Worm (Caenorhabditis elegans) whole organism, mixed stage, embryonic: ENCODE data around the gene srh-206.

Source experiments
- bed-3 ChIP-seq: fragments of 200-800 bp; sonication (Bioruptor generic); optimal IDR thresholded peaks from 3 replicates; lab custom pipeline; 2018; ENCODE audit warnings: mild to moderate bottlenecking, missing genetic modification characterization, moderate library complexity, missing compliant biosample characterization
- blmp-1 ChIP-seq: fragments of 150-350 bp; optimal IDR thresholded peaks from 2 replicates; lab custom pipeline; 2014; ENCODE audit warnings: missing biosample characterization, missing genetic modification characterization
- ceh-39 ChIP-seq: fragments of 150-350 bp; optimal IDR thresholded peaks from 2 replicates; lab custom pipeline; 2014; ENCODE audit warnings: missing biosample characterization, missing genetic modification characterization
- ceh-43 ChIP-seq: fragments of 200-800 bp; sonication (Bioruptor generic); optimal IDR thresholded peaks from 2 replicates; lab custom pipeline; 2018; ENCODE audit warnings: mild to moderate bottlenecking, missing genetic modification characterization, moderate library complexity, missing compliant biosample characterization
- ceh-83 ChIP-seq: fragments of 200-800 bp; sonication (Bioruptor generic); optimal IDR thresholded peaks from 2 replicates; lab custom pipeline; 2018; ENCODE audit warnings: mild to moderate bottlenecking, missing genetic modification characterization, missing compliant biosample characterization
- ces-1 ChIP-seq: fragments of 150-350 bp; optimal IDR thresholded peaks from 2 replicates; lab custom pipeline; 2014; ENCODE audit warnings: missing biosample characterization, missing genetic modification reagents, missing genetic modification characterization
- cnd-1 ChIP-seq: fragments of 200-800 bp; sonication (Bioruptor generic); optimal IDR thresholded peaks from 2 replicates; lab custom pipeline; 2018; ENCODE audit warnings: mild to moderate bottlenecking, missing genetic modification characterization, missing compliant biosample characterization
- drap-1 ChIP-seq: fragments of 200-800 bp; sonication (Bioruptor generic); optimal IDR thresholded peaks from 3 replicates; lab custom pipeline; 2018; ENCODE audit warnings: mild to moderate bottlenecking, missing genetic modification characterization, missing compliant biosample characterization
- elt-1 ChIP-seq: sonication (generic microtip); optimal IDR thresholded peaks from 2 replicates; lab custom pipeline; 2017; ENCODE audit warnings: missing genetic modification characterization, mild to moderate bottlenecking, missing compliant biosample characterization, antibody characterized with exemption, moderate library complexity, borderline replicate concordance; ENCODE audit not compliant: insufficient read depth
- elt-3 ChIP-seq: fragments of 150-350 bp; optimal IDR thresholded peaks from 2 replicates; lab custom pipeline; 2014; ENCODE audit warnings: missing biosample characterization, missing genetic modification characterization
- flh-1 ChIP-seq: fragments of 200-800 bp; sonication (Bioruptor generic); optimal IDR thresholded peaks from 2 replicates; lab custom pipeline; 2018; ENCODE audit warnings: mild to moderate bottlenecking, missing genetic modification characterization, moderate library complexity, missing compliant biosample characterization
- ham-2 ChIP-seq: fragments of 200-800 bp; sonication (Bioruptor generic); optimal IDR thresholded peaks from 2 replicates; lab custom pipeline; 2018; ENCODE audit warnings: mild to moderate bottlenecking, missing genetic modification characterization, missing compliant biosample characterization
- hlh-1 ChIP-seq: fragments of 150-350 bp; optimal IDR thresholded peaks from 2 replicates; lab custom pipeline; 2014; ENCODE audit warnings: missing biosample characterization, missing genetic modification reagents, missing genetic modification characterization
- lin-13 ChIP-seq: fragments of 150-350 bp; optimal IDR thresholded peaks from 2 replicates; lab custom pipeline; 2014; ENCODE audit warnings: missing biosample characterization, missing genetic modification characterization
- lin-32 ChIP-seq: fragments of 200-800 bp; sonication (Bioruptor generic); optimal IDR thresholded peaks from 2 replicates; lab custom pipeline; 2018; ENCODE audit warnings: mild to moderate bottlenecking, missing genetic modification characterization, missing compliant biosample characterization
- lsy-2 ChIP-seq: fragments of 150-350 bp; optimal IDR thresholded peaks from 2 replicates; lab custom pipeline; 2014; ENCODE audit warnings: missing biosample characterization, missing genetic modification characterization
- mab-5 ChIP-seq: fragments of 150-350 bp; optimal IDR thresholded peaks from 2 replicates; lab custom pipeline; 2014; ENCODE audit warnings: missing biosample characterization, missing genetic modification characterization
- mep-1 ChIP-seq: fragments of 150-350 bp; optimal IDR thresholded peaks from 2 replicates; lab custom pipeline; 2017; ENCODE audit warnings: missing biosample characterization, missing genetic modification reagents, missing genetic modification characterization, inconsistent platforms
- mls-2 ChIP-seq: sonication (generic microtip); optimal IDR thresholded peaks from 2 replicates; lab custom pipeline; 2016; ENCODE audit warnings: mild to moderate bottlenecking, missing genetic modification characterization, moderate library complexity, missing compliant biosample characterization
- nhr-12 ChIP-seq: fragments of 150-350 bp; optimal IDR thresholded peaks from 2 replicates; lab custom pipeline; 2014; ENCODE audit warnings: missing biosample characterization, missing genetic modification characterization
- nhr-2 ChIP-seq: fragments of 150-350 bp; optimal IDR thresholded peaks from 2 replicates; lab custom pipeline; 2014; ENCODE audit warnings: missing biosample characterization, missing genetic modification characterization
- nhr-237 ChIP-seq: fragments of 150-350 bp; optimal IDR thresholded peaks from 2 replicates; lab custom pipeline; 2014; ENCODE audit warnings: missing biosample characterization, missing genetic modification characterization
- nhr-28 ChIP-seq: fragments of 150-350 bp; optimal IDR thresholded peaks from 2 replicates; lab custom pipeline; 2014; ENCODE audit warnings: missing biosample characterization, missing genetic modification characterization
- nhr-76 ChIP-seq: sonication (generic microtip); optimal IDR thresholded peaks from 2 replicates; lab custom pipeline; 2017; ENCODE audit warnings: missing biosample characterization, missing genetic modification characterization
- pha-4 ChIP-seq: fragments of 150-350 bp; optimal IDR thresholded peaks from 2 replicates; lab custom pipeline; 2018; ENCODE audit warnings: missing biosample characterization, missing genetic modification reagents, missing genetic modification characterization
- sem-2 ChIP-seq: fragments of 200-800 bp; sonication (Bioruptor generic); optimal IDR thresholded peaks from 2 replicates; lab custom pipeline; 2018; ENCODE audit warnings: mild to moderate bottlenecking, missing genetic modification characterization, missing compliant biosample characterization
- snpc-4 ChIP-seq: fragments of 150-350 bp; optimal IDR thresholded peaks from 2 replicates; lab custom pipeline; 2014; ENCODE audit warnings: missing biosample characterization, missing genetic modification characterization
- sptf-1 ChIP-seq: sonication (generic microtip); optimal IDR thresholded peaks from 2 replicates; lab custom pipeline; 2017; ENCODE audit warnings: mild to moderate bottlenecking, missing genetic modification characterization, moderate library complexity, missing compliant biosample characterization
- unc-120 ChIP-seq: sonication (generic microtip); optimal IDR thresholded peaks from 2 replicates; lab custom pipeline; 2017; ENCODE audit warnings: missing genetic modification characterization, missing compliant biosample characterization; ENCODE audit not compliant: poor library complexity, severe bottlenecking
- unc-39 ChIP-seq: fragments of 150-350 bp; optimal IDR thresholded peaks from 2 replicates; lab custom pipeline; 2014; ENCODE audit warnings: missing biosample characterization, missing genetic modification characterization
- unc-62 ChIP-seq: fragments of 150-350 bp; optimal IDR thresholded peaks from 2 replicates; lab custom pipeline; 2014; ENCODE audit warnings: missing biosample characterization, missing genetic modification reagents, missing genetic modification characterization
- zip-8 ChIP-seq: fragments of 150-350 bp; optimal IDR thresholded peaks from 2 replicates; lab custom pipeline; 2014; ENCODE audit warnings: missing biosample characterization, missing genetic modification characterization
- ztf-11 ChIP-seq: fragments of 150-350 bp; optimal IDR thresholded peaks from 2 replicates; lab custom pipeline; 2014; ENCODE audit warnings: missing biosample characterization, missing genetic modification characterization

The srh-206 gene

DNA sequence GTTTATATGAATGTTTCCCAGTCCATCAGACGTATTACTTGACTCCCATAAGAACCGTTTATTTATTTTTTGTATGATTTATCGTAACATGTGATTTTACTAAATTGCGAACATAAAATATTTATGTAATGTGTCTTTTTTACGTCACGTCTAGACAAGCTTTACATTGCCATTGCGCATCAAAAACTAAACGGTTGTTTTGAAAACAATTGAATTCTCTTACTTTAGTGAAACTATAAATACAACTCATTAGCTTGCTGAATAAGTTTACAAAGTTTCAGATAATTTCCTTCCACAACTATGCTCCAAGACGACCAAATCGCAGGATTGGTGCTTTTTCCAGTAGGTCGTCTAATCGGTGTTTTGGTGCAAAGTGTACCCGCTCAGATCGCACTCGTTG is 20.3 kb upstream of the srh-206 start, which contains the start of gene srx-54:
TSS of gene srx-54 (plus strand) at position 301 of the 400 bp plus-strand sequence.
- no peak for TF ChIP-seq unc-62
- no peak for TF ChIP-seq lin-13 (tag; lab: Kevin White, UChicago)
- no peak for TF ChIP-seq elt-1 (tag; lab: Kevin White, UChicago)
- TF ChIP-seq sem-2 (GFP tag; lab: Kevin White, UChicago): no peak
- no peak for TF ChIP-seq sptf-1
- no peak for TF ChIP-seq lin-32 (GFP tag; lab: Kevin White, UChicago)
- no peak for TF ChIP-seq nhr-237 (tag; lab: Kevin White, UChicago)
- TF ChIP-seq mab-5 (tag; lab: Kevin White, UChicago): no peak
- no peak for TF ChIP-seq snpc-4 (tag; lab: Kevin White, UChicago)
- TF ChIP-seq ham-2 (GFP tag; lab: Kevin White, UChicago): no peak
- no peak for TF ChIP-seq unc-120 (tag; lab: Kevin White, UChicago)

- TF ChIP-seq lin-32 (GFP tag; lab: Kevin White, UChicago) (no peak), elt-1 (tag; lab: Kevin White, UChicago) (no peak), nhr-12 (tag; lab: Kevin White, UChicago) (no peak), ceh-83 (GFP tag; lab: Kevin White, UChicago) (no peak), flh-1 (GFP tag; lab: Kevin White, UChicago) (no peak), mep-1 (tag; lab: Kevin White, UChicago) (no peak), ces-1 (GFP tag; lab: Kevin White, UChicago) (no peak), unc-62 (no peak), mls-2 (no peak), cnd-1 (tag; lab: Kevin White, UChicago) (no peak)
These were observed 18.7 kb upstream of the srh-206 start for ce11 chrV:16973338-16973737.

DNA sequence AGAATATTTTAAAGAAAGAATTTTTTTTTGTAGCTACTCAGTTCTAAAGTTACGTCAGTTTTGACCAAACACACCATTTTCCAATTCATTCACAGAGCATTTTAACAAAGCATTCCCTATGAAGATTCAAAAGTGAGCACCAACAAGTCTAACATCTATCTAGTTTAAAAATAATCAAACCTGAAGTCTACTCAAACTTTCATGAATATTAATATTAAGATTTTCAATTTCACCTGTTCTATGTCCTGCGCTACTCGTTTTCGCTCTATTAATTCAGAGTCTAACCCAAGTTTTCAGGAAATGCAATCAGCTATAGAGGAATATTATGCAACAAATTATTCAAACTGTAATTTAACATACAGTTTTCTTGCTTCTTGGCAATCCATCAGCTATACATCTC is 17.5 kb upstream of the srh-206 start, which contains the start of gene srh-119:
TSS of gene srh-119 (plus strand) at position 301 of the 400 bp plus-strand sequence.
- TF ChIP-seq hlh-1 (tag; lab: Kevin White, UChicago) (no peak), ham-2 (GFP tag; lab: Kevin White, UChicago) (no peak), zip-8 (tag; lab: Kevin White, UChicago) (no peak), nhr-28 (tag; lab: Kevin White, UChicago) (no peak), ceh-43 (GFP tag; lab: Kevin White, UChicago) (no peak), ceh-39 (tag; lab: Kevin White, UChicago) (no peak), nhr-12 (tag; lab: Kevin White, UChicago) (no peak), pha-4 (tag; lab: Kevin White, UChicago) (no peak), snpc-4 (tag; lab: Kevin White, UChicago) (no peak), unc-120 (tag; lab: Kevin White, UChicago) (no peak), unc-39 (tag; lab: Kevin White, UChicago) (no peak)

ce11 chrV:16966636-16967035 is 12.0 kb upstream of the srh-206 start, which contains the start of gene fbxa-90:
Gene fbxa-90 (plus strand): TSS chrV:16966814.
- no peak for TF ChIP-seq blmp-1 (tag; lab: Kevin White, UChicago)
- TF ChIP-seq lin-13 (tag; lab: Kevin White, UChicago): no peak
- no peak for TF ChIP-seq unc-62
- no peak for TF ChIP-seq mls-2
- no peak for TF ChIP-seq drap-1 (GFP tag; lab: Kevin White, UChicago)
- TF ChIP-seq hlh-1 (tag; lab: Kevin White, UChicago): no peak
- no peak for TF ChIP-seq nhr-12 (tag; lab: Kevin White, UChicago)
- TF ChIP-seq mab-5 (tag; lab: Kevin White, UChicago): no peak
- no peak for TF ChIP-seq ceh-39 (tag; lab: Kevin White, UChicago)

ce11 chrV:16965655-16966054 is 11.0 kb upstream of the srh-206 start, which contains the start of gene efl-1:
Gene efl-1 (minus strand): TSS chrV:16965675.
- no peak for TF ChIP-seq zip-8 (tag; lab: Kevin White, UChicago)
- TF ChIP-seq flh-1 (GFP tag; lab: Kevin White, UChicago): no peak
- TF ChIP-seq unc-120 (tag; lab: Kevin White, UChicago): no peak
- TF ChIP-seq sem-2 (GFP tag; lab: Kevin White, UChicago): no peak
- TF ChIP-seq ztf-11 (tag; lab: Kevin White, UChicago): peak; percentile 37
- peak; percentile 88 for TF ChIP-seq lin-13 (tag; lab: Kevin White, UChicago)
- TF ChIP-seq unc-62: peak; percentile 36
- peak; percentile 77 for TF ChIP-seq drap-1 (GFP tag; lab: Kevin White, UChicago)
- peak; percentile 96 for TF ChIP-seq ces-1 (GFP tag; lab: Kevin White, UChicago)
- no peak for TF ChIP-seq ham-2 (GFP tag; lab: Kevin White, UChicago)
- peak; percentile 58 for TF ChIP-seq pha-4 (tag; lab: Kevin White, UChicago)
- no peak for TF ChIP-seq ceh-43 (GFP tag; lab: Kevin White, UChicago)
- TF ChIP-seq sptf-1: peak; percentile 37
- no peak for TF ChIP-seq snpc-4 (tag; lab: Kevin White, UChicago)
- peak; percentile 33 for TF ChIP-seq hlh-1 (tag; lab: Kevin White, UChicago)
- peak; percentile 98 for TF ChIP-seq mep-1 (tag; lab: Kevin White, UChicago)
- no peak for TF ChIP-seq cnd-1 (tag; lab: Kevin White, UChicago)
- peak; percentile 47 for TF ChIP-seq elt-3
- TF ChIP-seq nhr-2 (tag; lab: Kevin White, UChicago): no peak
- no peak for TF ChIP-seq bed-3 (GFP tag; lab: Kevin White, UChicago)
- no peak for TF ChIP-seq ceh-83 (GFP tag; lab: Kevin White, UChicago)
- TF ChIP-seq nhr-237 (tag; lab: Kevin White, UChicago): peak; percentile 88
- TF ChIP-seq ceh-39 (tag; lab: Kevin White, UChicago): peak; percentile 31
- no peak for TF ChIP-seq elt-1 (tag; lab: Kevin White, UChicago)
- no peak for TF ChIP-seq nhr-76 (tag; lab: Kevin White, UChicago)
- TF ChIP-seq nhr-28 (tag; lab: Kevin White, UChicago): no peak
- TF ChIP-seq unc-39 (tag; lab: Kevin White, UChicago): no peak
- no peak for TF ChIP-seq nhr-12 (tag; lab: Kevin White, UChicago)
- TF ChIP-seq lin-32 (GFP tag; lab: Kevin White, UChicago): no peak
- peak; percentile 82 for TF ChIP-seq lsy-2 (tag; lab: Kevin White, UChicago)
- TF ChIP-seq mab-5 (tag; lab: Kevin White, UChicago): peak; percentile 52
- TF ChIP-seq blmp-1 (tag; lab: Kevin White, UChicago): no peak
